Worm (Caenorhabditis elegans): ENCODE measurements around the gene egl-10.

DNA sequence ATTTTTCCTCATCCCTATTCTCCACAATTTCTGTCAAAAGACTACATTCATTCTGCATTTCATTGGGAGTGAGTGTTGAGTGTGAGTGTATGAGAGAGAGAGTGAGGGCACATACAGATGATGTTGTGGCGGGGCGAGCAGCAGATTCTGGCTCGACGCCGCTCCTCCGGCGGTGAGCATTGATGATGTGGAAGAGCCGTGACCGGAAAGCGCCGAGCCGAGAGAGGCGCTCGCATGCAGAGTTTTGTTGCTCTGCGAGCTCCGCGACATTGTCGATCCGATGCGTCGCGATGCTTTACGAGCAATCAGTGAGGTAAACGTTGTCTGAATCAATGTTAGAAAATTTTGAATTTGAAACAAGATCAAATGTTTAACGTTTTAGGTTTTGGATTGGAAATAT lies 7.1 kb downstream of the egl-10 start:
- TF ChIP-seq flt-1 (GFP tag; IDR thresholded peaks at IDR 0.05) (no peak), tab-1 (GFP tag; IDR thresholded peaks at IDR 0.05) (no peak), T22C8.4 (GFP tag; IDR thresholded peaks at IDR 0.05) (no peak), ztf-23 (GFP tag; IDR thresholded peaks at IDR 0.05) (no peak), klf-2 (GFP tag; conservative IDR thresholded peaks at IDR 0.05) (no peak), cog-1 (tag; optimal IDR thresholded peaks at IDR 0.05) (no peak), ref-1 (GFP tag; conservative IDR thresholded peaks at IDR 0.05) (no peak)

Data from whole organism, midembryonic.